Fruit fly (Drosophila melanogaster) whole organism, prepupa: Measurements from ENCODE around the gene CG6333.

Experiments
- CG15336 ChIP-seq: fragments of 200-800 bp; sonication (Bioruptor generic); IDR thresholded peaks from 2 replicates; pipeline ENCODE4 v1.3.6; 2022; ENCODE audit warnings: missing biosample characterization, missing genetic modification characterization
- CG16779 ChIP-seq: fragments of 200-800 bp; sonication (Bioruptor generic); optimal IDR thresholded peaks from 3 replicates; lab custom pipeline; 2017; ENCODE audit warnings: missing biosample characterization, mild to moderate bottlenecking, missing genetic modification characterization
- CG6163 ChIP-seq: fragments of 200-800 bp; sonication (Bioruptor generic); IDR thresholded peaks from 3 replicates; pipeline ENCODE4 v1.3.6; 2022; ENCODE audit warnings: missing biosample characterization, missing genetic modification characterization
- CG6276 ChIP-seq: fragments of 200-800 bp; sonication (Bioruptor generic); optimal IDR thresholded peaks from 2 replicates; lab custom pipeline; 2017; ENCODE audit warnings: missing biosample characterization, mild to moderate bottlenecking, missing genetic modification characterization
- CG7368 ChIP-seq: fragments of 200-800 bp; sonication (Bioruptor generic); optimal IDR thresholded peaks from 3 replicates; lab custom pipeline; 2016; ENCODE audit warnings: missing biosample characterization, missing genetic modification characterization
- CG8319 ChIP-seq: fragments of 200-800 bp; sonication (Bioruptor generic); optimal IDR thresholded peaks from 3 replicates; lab custom pipeline; 2016; ENCODE audit warnings: missing biosample characterization, missing genetic modification characterization
- Eip75B ChIP-seq: fragments of 200-800 bp; sonication (Bioruptor generic); optimal IDR thresholded peaks from 3 replicates; lab custom pipeline; 2016; ENCODE audit warnings: missing biosample characterization, missing genetic modification characterization
- Ets96B ChIP-seq: fragments of 200-800 bp; optimal IDR thresholded peaks from 2 replicates; lab custom pipeline; 2019; ENCODE audit warnings: missing biosample characterization, mild to moderate bottlenecking, missing genetic modification characterization, moderate library complexity
- Lpt ChIP-seq: fragments of 200-800 bp; sonication (Bioruptor generic); optimal IDR thresholded peaks from 3 replicates; lab custom pipeline; 2016; ENCODE audit warnings: missing biosample characterization, missing genetic modification characterization
- OdsH ChIP-seq: fragments of 200-800 bp; sonication (Bioruptor generic); optimal IDR thresholded peaks from 3 replicates; lab custom pipeline; 2016; ENCODE audit warnings: missing biosample characterization, missing genetic modification characterization
- cyc ChIP-seq: fragments of 200-800 bp; sonication (Bioruptor generic); optimal IDR thresholded peaks from 3 replicates; lab custom pipeline; 2016; ENCODE audit warnings: missing biosample characterization, missing genetic modification characterization
- dac ChIP-seq: fragments of 200-800 bp; sonication (Bioruptor generic); optimal IDR thresholded peaks from 2 replicates; lab custom pipeline; 2017; ENCODE audit warnings: missing biosample characterization, mild to moderate bottlenecking, missing genetic modification characterization
- pdm3 ChIP-seq: fragments of 200-800 bp; sonication (Bioruptor generic); optimal IDR thresholded peaks from 3 replicates; lab custom pipeline; 2016; ENCODE audit warnings: missing biosample characterization, missing genetic modification characterization
- salr ChIP-seq, 2 experiments: fragments of 200-800 bp; sonication (Bioruptor generic); optimal IDR thresholded peaks; 3 replicates each; lab custom pipeline; 2016 to 2018; ENCODE audit warnings: missing biosample characterization in 2 of 2, missing genetic modification characterization in 2 of 2, mild to moderate bottlenecking in 1 of 2

dm6 chr3L:17491646-17492045, 5.6 kb upstream of the CG6333 start:
- TF ChIP-seq CG8319 (GFP tag; lab: Kevin White, UChicago), result no peak
- TF ChIP-seq CG7368 (GFP tag; lab: Kevin White, UChicago), result no peak
- no peak for TF ChIP-seq salr (GFP tag; optimal IDR thresholded peaks at IDR 0.05; lab: Kevin White, UChicago)
- no peak for TF ChIP-seq OdsH (GFP tag; lab: Kevin White, UChicago)
- TF ChIP-seq cyc, result no peak
- no peak for TF ChIP-seq CG16779 (tag; lab: Kevin White, UChicago)
- TF ChIP-seq Lpt (GFP tag; lab: Kevin White, UChicago), result no peak
- TF ChIP-seq pdm3, result no peak
- TF ChIP-seq CG6276, result no peak
- TF ChIP-seq CG6163 (GFP tag; lab: Robert Waterston, UW), result no peak
- no peak for TF ChIP-seq CG15336 (GFP tag; lab: Robert Waterston, UW)
- TF ChIP-seq dac (GFP tag; lab: Kevin White, UChicago), result no peak
- TF ChIP-seq Eip75B (GFP tag; lab: Kevin White, UChicago), result peak; percentile 3
- TF ChIP-seq Ets96B, result no peak
